Worm (Caenorhabditis elegans): ENCODE data around the gene R02D5.1.

DNA sequence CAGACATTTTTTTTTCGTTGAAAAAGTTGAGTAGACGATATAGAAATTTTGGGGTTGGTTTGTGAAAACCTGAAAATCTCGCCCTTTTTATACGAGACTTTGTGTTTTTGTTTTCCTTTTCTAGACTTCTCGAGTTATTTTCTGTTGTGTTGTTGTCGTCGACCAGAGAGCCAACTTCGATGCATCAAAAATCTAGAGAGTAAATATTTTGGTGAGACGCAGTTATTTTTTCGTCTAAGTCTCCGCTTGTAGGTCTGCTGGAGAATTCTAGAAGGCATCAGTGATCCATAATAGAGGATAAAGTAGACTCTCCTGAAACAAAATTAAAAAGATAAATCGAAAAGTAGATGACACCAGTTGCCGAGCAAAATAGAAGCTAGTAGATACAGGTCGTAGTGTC is 43.7 kb upstream of the R02D5.1 start, which contains the start of gene F08H9.4:
- TF ChIP-seq K09A11.1 (tag; optimal IDR thresholded peaks at IDR 0.05; ENCODE audit: insufficient read depth) (no peak), fkh-10 (GFP tag; optimal IDR thresholded peaks at IDR 0.05) (no peak), sdc-2 (tag; optimal IDR thresholded peaks at IDR 0.05) (no peak), pqm-1 (tag; optimal IDR thresholded peaks at IDR 0.05) (no peak), pag-3 (tag; optimal IDR thresholded peaks at IDR 0.05; ENCODE audit: borderline replicate concordance) (no peak), ama-1 (optimal IDR thresholded peaks at IDR 0.05) (no peak), hlh-30 (tag; optimal IDR thresholded peaks at IDR 0.05; ENCODE audit: insufficient read depth) (no peak), pha-4 (tag; optimal IDR thresholded peaks at IDR 0.05) (no peak), unc-55 (GFP tag; optimal IDR thresholded peaks at IDR 0.05) (no peak), fax-1 (tag; optimal IDR thresholded peaks at IDR 0.05) (no peak), C38D4.7 (GFP tag; optimal IDR thresholded peaks at IDR 0.05) (no peak)

All from whole organism, late embryonic.